Worm (Caenorhabditis elegans) whole organism, young adult: ENCODE results near the gene cth-2.

Experiments
- C17E4.6 ChIP-seq: fragments of 200-800 bp; sonication (Bioruptor generic); IDR thresholded peaks from 2 replicates; pipeline ENCODE4 v1.3.6; 2022; ENCODE audit warnings: missing genetic modification reagents, missing genetic modification characterization, missing compliant biosample characterization
- F57C9.4 ChIP-seq: sonication (generic microtip); optimal IDR thresholded peaks from 2 replicates; lab custom pipeline; 2017; ENCODE audit warnings: mild to moderate bottlenecking, missing genetic modification characterization, missing compliant biosample characterization
- attf-6 ChIP-seq: fragments of 200-800 bp; sonication (Bioruptor generic); IDR thresholded peaks from 2 replicates; pipeline ENCODE4 v1.3.6; 2022; ENCODE audit warnings: missing genetic modification reagents, missing genetic modification characterization, missing compliant biosample characterization
- ceh-58 ChIP-seq: fragments of 200-800 bp; sonication (Bioruptor generic); IDR thresholded peaks from 2 replicates; pipeline ENCODE4 v1.3.6; 2022; ENCODE audit warnings: missing genetic modification characterization, missing compliant biosample characterization
- egl-18 ChIP-seq: fragments of 200-800 bp; sonication (Bioruptor generic); IDR thresholded peaks from 2 replicates; pipeline ENCODE4 v1.3.6; 2022; ENCODE audit warnings: missing genetic modification reagents, missing genetic modification characterization, missing compliant biosample characterization
- hlh-26 ChIP-seq: fragments of 200-800 bp; sonication (Bioruptor generic); conservative IDR thresholded peaks from 2 replicates; pipeline ENCODE4 v1.3.6; 2022; ENCODE audit warnings: missing genetic modification reagents, missing genetic modification characterization, missing compliant biosample characterization
- hsf-1 ChIP-seq: fragments of 200-800 bp; sonication (Bioruptor generic); IDR thresholded peaks from 2 replicates; pipeline ENCODE4 v1.3.6; 2022; ENCODE audit warnings: missing genetic modification reagents, missing genetic modification characterization, missing compliant biosample characterization
- madf-10 ChIP-seq: sonication (generic microtip); optimal IDR thresholded peaks from 2 replicates; lab custom pipeline; 2016; ENCODE audit warnings: mild to moderate bottlenecking, missing genetic modification characterization, missing compliant biosample characterization
- mes-4 ChIP-seq: sonication (generic microtip); optimal IDR thresholded peaks from 2 replicates; lab custom pipeline; 2016; ENCODE audit warnings: missing genotype, missing genetic modification characterization, missing compliant biosample characterization
- nfya-1 ChIP-seq: sonication (generic microtip); optimal IDR thresholded peaks from 2 replicates; lab custom pipeline; 2017; ENCODE audit warnings: antibody characterized with exemption, missing compliant biosample characterization, missing genetic modification characterization, borderline replicate concordance; ENCODE audit not compliant: insufficient read depth
- zfh-2 ChIP-seq: fragments of 200-800 bp; sonication (Bioruptor generic); conservative IDR thresholded peaks from 2 replicates; pipeline ENCODE4 v1.3.6; 2022; ENCODE audit warnings: missing genetic modification reagents, missing genetic modification characterization, missing compliant biosample characterization
- ztf-6 ChIP-seq: fragments of 200-800 bp; sonication (Bioruptor generic); IDR thresholded peaks from 2 replicates; pipeline ENCODE4 v1.3.6; 2022; ENCODE audit warnings: missing genetic modification reagents, missing genetic modification characterization, missing compliant biosample characterization

ce11 chrII:7031137-7031697, 26.5 kb downstream of the cth-2 start:
- TF ChIP-seq madf-10 (tag; lab: Kevin White, UChicago) (no peak), hlh-26 (GFP tag; lab: Robert Waterston, UW) (no peak), ceh-58 (GFP tag; lab: Robert Waterston, UW) (no peak), attf-6 (no peak), egl-18 (no peak), nfya-1 (tag; lab: Kevin White, UChicago) (no peak), zfh-2 (no peak), C17E4.6 (GFP tag; lab: Robert Waterston, UW) (no peak), mes-4 (tag; lab: Kevin White, UChicago) (no peak), F57C9.4 (tag; lab: Kevin White, UChicago) (no peak), hsf-1 (no peak), ztf-6 (GFP tag; lab: Robert Waterston, UW) (no peak)
